Worm (Caenorhabditis elegans): ENCODE results near the gene ctns-1.

ce11 chrII:8180281-8180680 is 43.6 kb upstream of the ctns-1 start, which contains the start of gene T05C12.4:
- TF ChIP-seq unc-39 (tag; optimal IDR thresholded peaks at IDR 0.05) (no peak), sptf-1 (tag; optimal IDR thresholded peaks at IDR 0.05) (no peak), mab-5 (tag; optimal IDR thresholded peaks at IDR 0.05) (no peak), snpc-4 (tag; optimal IDR thresholded peaks at IDR 0.05) (no peak), lin-13 (tag; optimal IDR thresholded peaks at IDR 0.05) (no peak)
